Worm (Caenorhabditis elegans) whole organism, L4/young adult: ENCODE results near the gene Y39D8A.1.

Experiments used
- W03F9.2 ChIP-seq: fragments of 150-350 bp; optimal IDR thresholded peaks from 2 replicates; lab custom pipeline; 2014; ENCODE audit warnings: missing biosample characterization, missing genetic modification characterization
- dao-5 ChIP-seq: sonication (generic microtip); optimal IDR thresholded peaks from 2 replicates; lab custom pipeline; 2016; ENCODE audit warnings: missing genotype, missing genetic modification characterization, moderate library complexity, missing compliant biosample characterization

- TF ChIP-seq dao-5 (tag; lab: Kevin White, UChicago) (no peak), W03F9.2 (no peak)
These were observed 35.0 kb downstream of the Y39D8A.1 start, which contains the start of gene nhr-98 for ce11 chrV:453569-453968.
